Fruit fly (Drosophila melanogaster) Kc167 (cell line): Measurements from ENCODE around the gene milt.

Experiments
- Myc ChIP-seq: fragments of >200 bp; optimal IDR thresholded peaks from 2 replicates; lab custom pipeline; 2017; ENCODE audit warnings: missing external identifiers
- Sin3A ChIP-seq: fragments of >200 bp; optimal IDR thresholded peaks from 2 replicates; lab custom pipeline; 2018; ENCODE audit warnings: missing external identifiers
- h ChIP-seq: fragments of >200 bp; optimal IDR thresholded peaks from 3 replicates; lab custom pipeline; 2018; ENCODE audit warnings: missing external identifiers
- insv ChIP-seq: fragments of >200 bp; optimal IDR thresholded peaks from 3 replicates; lab custom pipeline; 2018; ENCODE audit warnings: missing external identifiers
- psq ChIP-seq: fragments of >200 bp; optimal IDR thresholded peaks from 2 replicates; lab custom pipeline; 2017; ENCODE audit warnings: missing external identifiers
- ttk ChIP-seq: sonication (Bioruptor generic); optimal IDR thresholded peaks from 2 replicates; lab custom pipeline; 2017; ENCODE audit warnings: missing external identifiers

Gene milt

DNA sequence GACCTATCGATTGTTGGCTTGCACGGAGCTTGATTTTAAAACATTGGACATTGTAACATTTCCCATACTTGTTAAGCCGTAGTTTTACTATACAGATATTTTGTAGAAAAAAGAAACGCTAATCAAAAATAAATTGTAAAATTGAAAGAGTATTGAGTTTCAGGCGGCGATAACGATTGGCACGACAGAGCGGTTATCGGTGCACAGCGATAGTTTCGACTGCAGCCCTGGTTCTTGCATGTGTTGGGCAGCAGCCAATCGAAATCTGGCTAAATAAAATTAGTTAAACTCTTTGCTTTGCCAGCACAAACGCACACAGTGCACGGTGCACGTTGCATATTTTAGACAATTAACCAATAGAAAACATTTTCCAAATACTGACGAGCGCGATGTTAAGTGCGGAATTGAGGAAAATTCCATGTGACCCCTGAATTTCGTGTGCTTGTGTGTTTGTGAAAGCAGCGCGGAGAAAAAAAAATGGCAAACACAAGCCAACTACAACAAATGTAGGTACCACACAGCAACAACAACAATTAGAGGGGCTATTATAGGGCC is at the start of gene milt:
Gene milt (plus strand): TSS at position 51 of the 555 bp plus-strand sequence.
- TF ChIP-seq Sin3A (lab: Kevin White, UChicago): no peak
- TF ChIP-seq ttk (lab: Kevin White, UChicago): no peak
- no peak for TF ChIP-seq psq (lab: Kevin White, UChicago)
- no peak for TF ChIP-seq h (lab: Kevin White, UChicago)

DNA sequence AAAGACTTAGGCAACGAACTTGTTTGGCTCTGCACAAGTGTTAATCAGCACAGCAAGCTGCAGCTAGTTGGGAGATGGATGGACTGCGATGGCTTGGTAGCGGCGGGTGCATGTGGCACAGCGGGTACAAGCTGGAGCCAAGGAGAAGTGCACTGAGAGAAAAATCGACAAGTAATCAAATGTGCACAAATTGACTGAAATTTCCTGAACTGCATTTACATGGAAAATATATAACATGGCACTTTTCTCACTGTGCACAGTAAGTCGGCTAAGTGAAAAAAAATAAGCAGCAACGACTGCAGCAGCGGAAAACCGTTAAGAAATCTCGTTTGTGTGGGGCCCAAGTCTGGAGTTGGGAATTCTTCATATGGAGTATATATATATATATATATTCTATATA is 46.5 kb upstream of the milt start:
- no peak for TF ChIP-seq h (lab: Kevin White, UChicago)
- no peak for TF ChIP-seq ttk (lab: Kevin White, UChicago)
- no peak for TF ChIP-seq Myc (lab: Kevin White, UChicago)
- no peak for TF ChIP-seq psq (lab: Kevin White, UChicago)
- no peak for TF ChIP-seq Sin3A (lab: Kevin White, UChicago)
- TF ChIP-seq insv (lab: Kevin White, UChicago): no peak

DNA sequence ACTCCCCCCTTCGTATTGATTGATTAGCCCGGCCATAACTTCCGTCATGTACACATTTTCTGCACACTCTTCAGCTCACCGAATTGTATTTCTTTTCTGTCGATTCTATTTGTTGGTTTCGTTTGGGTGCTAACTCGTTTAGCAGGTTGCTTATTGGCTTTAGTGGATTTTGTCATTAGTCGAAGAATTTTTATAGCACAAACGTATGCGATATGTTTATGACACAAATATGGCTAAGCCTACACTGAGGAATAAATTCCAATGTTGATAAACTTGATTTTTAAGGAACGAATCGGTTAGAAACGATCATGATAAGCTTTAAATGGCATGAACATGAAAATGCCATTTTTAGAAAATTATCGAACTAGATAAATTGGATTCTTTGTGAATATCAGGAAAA is 38.9 kb upstream of the milt start:
- no peak for TF ChIP-seq insv (lab: Kevin White, UChicago)
- no peak for TF ChIP-seq psq (lab: Kevin White, UChicago)
- TF ChIP-seq Myc (lab: Kevin White, UChicago): no peak
- TF ChIP-seq Sin3A (lab: Kevin White, UChicago): no peak
- TF ChIP-seq h (lab: Kevin White, UChicago): no peak
- TF ChIP-seq ttk (lab: Kevin White, UChicago): no peak

DNA sequence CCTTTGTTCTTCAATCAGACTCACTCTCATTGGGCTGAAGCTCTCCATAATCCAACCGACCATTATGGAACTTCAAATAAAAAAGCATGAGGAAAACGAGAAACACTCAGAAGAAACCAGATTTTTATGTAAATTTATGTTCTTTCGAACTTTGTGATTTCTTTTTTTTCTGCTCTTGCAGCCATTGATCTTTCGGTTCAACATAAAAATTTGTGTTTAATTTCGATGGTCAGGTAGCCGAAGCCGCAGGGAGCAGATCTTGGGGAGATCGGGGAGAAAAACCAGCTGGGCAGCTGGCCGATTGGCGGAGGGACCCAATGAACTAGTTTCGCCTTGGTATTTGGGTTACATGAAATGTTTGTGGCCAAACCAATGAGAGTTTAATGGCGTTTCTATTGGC is 33.3 kb upstream of the milt start:
- TF ChIP-seq insv (lab: Kevin White, UChicago) (no peak), psq (lab: Kevin White, UChicago) (no peak), h (lab: Kevin White, UChicago) (no peak), ttk (lab: Kevin White, UChicago) (no peak), Sin3A (lab: Kevin White, UChicago) (no peak), Myc (lab: Kevin White, UChicago) (no peak)

DNA sequence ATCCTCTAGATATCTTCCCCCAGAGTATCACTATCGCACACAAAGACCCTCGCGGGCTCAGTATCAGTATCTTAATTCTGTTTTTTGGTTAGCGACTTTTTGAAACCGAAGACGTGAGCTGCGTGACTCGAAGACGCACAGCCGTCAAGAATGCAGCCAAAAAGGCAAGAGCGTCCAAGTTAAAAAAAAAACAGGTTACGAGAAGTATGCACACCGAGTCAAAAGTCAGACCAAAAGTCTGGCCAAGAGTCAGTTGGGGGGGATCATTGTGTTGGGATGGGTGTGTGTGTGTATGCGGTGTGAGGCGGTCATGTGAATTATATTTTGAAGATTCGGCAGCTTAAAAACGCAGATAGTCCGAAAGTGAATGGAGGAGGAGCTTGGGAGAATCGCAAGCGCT is 32.1 kb upstream of the milt start:
- TF ChIP-seq psq (lab: Kevin White, UChicago) (no peak), insv (lab: Kevin White, UChicago) (no peak), Sin3A (lab: Kevin White, UChicago) (no peak), ttk (lab: Kevin White, UChicago) (no peak), h (lab: Kevin White, UChicago) (no peak), Myc (lab: Kevin White, UChicago) (no peak)

DNA sequence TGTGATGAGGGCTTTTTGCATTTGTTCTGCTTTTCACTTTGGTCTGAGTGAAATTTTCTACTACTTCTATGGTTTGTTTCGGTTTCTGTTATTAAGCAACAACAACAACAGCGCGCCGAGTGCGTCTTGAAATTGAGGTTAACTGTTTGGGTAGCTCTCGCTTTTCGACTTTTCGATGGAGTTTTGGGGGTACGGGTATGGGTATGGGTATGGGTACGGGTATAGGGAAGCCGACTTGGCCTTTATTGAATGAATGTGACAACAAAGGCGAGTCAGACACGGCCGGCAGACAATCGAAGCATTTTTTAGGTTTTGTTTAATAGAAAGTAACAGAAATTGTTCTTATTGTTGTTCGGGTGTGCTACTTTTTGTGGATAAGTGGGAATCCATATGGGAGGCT is 30.1 kb upstream of the milt start:
- TF ChIP-seq h (lab: Kevin White, UChicago): no peak
- TF ChIP-seq Myc (lab: Kevin White, UChicago): no peak
- no peak for TF ChIP-seq insv (lab: Kevin White, UChicago)
- no peak for TF ChIP-seq ttk (lab: Kevin White, UChicago)
- no peak for TF ChIP-seq Sin3A (lab: Kevin White, UChicago)
- TF ChIP-seq psq (lab: Kevin White, UChicago): no peak

DNA sequence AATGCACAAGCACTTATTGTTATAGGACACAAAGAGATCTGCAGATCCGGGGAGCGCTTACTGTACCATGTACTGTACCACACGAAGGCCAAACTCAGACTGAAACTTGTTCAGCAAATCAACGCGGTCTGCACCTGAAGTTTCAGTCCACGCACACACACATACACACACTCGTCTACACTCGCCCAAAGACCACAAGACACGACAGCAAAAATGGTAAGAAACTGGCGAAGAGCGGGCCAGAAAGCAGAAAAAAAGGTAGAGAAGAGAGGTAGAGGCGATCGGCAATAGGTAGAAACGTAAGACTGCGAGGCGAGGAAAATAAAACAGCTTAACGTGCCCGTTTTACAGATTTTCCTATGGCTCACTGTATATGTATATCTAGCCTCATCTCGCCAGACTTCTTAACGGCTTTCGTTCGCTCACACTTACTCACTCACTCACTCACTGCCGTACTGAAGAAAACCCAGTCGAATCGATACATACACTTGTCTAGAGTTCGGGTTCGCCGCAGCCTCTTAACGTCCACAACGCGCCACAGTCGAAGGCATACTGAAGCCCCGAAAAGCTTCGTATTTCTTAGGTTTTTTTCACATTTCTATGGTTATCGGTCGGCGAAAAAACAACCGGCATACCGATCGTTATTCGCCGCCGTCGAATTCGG is 27.7 kb upstream of the milt start, which contains the start of gene uif:
Gene uif (minus strand): TSS at position 553 of the 664 bp plus-strand sequence.
- TF ChIP-seq insv (lab: Kevin White, UChicago) (no peak), h (lab: Kevin White, UChicago) (no peak), Sin3A (lab: Kevin White, UChicago) (no peak), psq (lab: Kevin White, UChicago) (no peak), ttk (lab: Kevin White, UChicago) (no peak)

DNA sequence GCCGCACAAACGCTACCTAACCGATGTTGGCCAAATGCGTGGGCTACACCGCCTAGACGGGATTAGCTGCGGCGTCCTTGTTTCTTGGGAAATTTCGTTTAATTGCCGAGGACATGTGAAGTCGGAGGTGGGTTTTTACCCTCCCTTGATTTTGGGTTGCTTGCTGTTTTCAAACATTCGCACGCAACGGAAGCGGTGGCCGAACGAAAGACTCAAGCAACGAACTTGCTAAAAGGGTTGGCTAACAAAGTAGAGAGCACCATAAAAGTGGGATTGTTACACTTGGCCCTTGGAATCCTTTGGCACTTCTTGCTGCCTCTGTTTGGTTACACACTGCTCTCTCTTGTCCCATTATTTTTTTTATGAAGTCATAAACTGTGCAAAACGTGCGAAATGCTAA is 27.1 kb upstream of the milt start:
- TF ChIP-seq Sin3A (lab: Kevin White, UChicago) (no peak), ttk (lab: Kevin White, UChicago) (no peak), Myc (lab: Kevin White, UChicago) (no peak)

DNA sequence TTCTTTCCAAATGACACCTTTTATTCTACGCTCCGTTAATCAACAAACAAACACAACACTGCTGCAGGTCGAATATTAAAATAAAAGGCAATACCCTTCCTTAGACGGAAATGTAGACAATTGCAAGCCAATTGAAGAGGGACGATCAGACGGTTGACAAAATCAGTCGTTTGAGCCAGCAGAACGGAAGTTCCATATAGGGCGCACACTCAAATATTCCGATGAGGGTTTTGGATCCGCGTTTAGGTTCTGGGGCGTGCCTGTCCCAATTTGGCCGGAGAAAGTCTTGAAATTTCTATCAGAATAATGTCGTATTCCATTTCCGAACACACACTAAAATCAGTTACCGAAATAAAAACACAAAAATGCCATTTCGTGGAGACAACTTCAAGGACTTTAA is 25.7 kb upstream of the milt start, which contains the start of gene CG43321:
Gene CG43321 (plus strand): TSS at position 301 of the 400 bp plus-strand sequence.
- TF ChIP-seq ttk (lab: Kevin White, UChicago) (no peak), Sin3A (lab: Kevin White, UChicago) (no peak), insv (lab: Kevin White, UChicago) (no peak), psq (lab: Kevin White, UChicago) (no peak), h (lab: Kevin White, UChicago) (no peak), Myc (lab: Kevin White, UChicago) (no peak)

DNA sequence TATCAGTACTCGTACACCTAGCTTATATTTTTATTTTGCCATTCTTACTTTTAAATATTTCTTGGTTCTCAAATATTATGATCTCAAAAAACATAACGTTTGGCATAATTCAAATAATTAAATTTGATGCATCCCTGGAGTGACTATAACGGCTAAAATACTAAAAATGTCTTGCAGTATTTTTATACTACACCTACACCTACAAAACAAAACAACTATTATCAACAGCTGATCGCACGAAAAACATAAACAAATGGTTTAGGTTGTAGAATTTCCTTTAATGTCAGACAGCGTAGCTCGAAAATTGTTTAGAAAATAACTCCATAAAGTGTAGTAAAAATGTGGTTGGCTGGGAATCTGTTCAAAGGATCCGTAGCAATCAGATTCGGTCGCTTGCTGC is 24.5 kb upstream of the milt start, which contains the start of gene CG43322:
Gene CG43322 (plus strand): TSS at position 240 of the 400 bp plus-strand sequence.
- TF ChIP-seq psq (lab: Kevin White, UChicago): no peak
- no peak for TF ChIP-seq Myc (lab: Kevin White, UChicago)
- TF ChIP-seq insv (lab: Kevin White, UChicago): no peak
- TF ChIP-seq Sin3A (lab: Kevin White, UChicago): no peak
- TF ChIP-seq h (lab: Kevin White, UChicago): no peak
- no peak for TF ChIP-seq ttk (lab: Kevin White, UChicago)

DNA sequence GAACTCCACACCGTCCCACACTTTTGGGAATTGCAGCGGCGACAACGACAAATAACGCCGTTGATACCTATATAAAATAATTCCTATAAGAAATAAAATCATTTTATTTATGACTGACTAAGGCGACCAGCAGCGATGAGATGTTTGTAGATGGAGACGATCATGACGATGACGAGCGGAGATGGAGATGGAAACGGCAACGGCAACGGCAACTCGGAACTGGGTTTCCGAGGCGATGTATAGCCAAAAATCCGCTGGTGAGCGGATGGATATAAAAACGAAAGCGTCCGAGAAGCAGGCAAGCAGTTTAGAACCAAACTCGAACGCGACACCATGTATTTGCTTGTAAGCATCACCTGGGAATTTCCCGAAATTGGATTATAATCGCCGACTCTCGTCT is 16.2 kb upstream of the milt start, which contains the start of gene Pcp:
Gene Pcp (plus strand): TSS at position 301 of the 400 bp plus-strand sequence.
- TF ChIP-seq h (lab: Kevin White, UChicago) (no peak), ttk (lab: Kevin White, UChicago) (no peak), Sin3A (lab: Kevin White, UChicago) (no peak), psq (lab: Kevin White, UChicago) (no peak), insv (lab: Kevin White, UChicago) (no peak), Myc (lab: Kevin White, UChicago) (no peak)
